Worm (Caenorhabditis elegans): Measurements from ENCODE around the gene abt-4.

Gene abt-4

ce11 chrV:346005-346404, 15.5 kb upstream of the abt-4 start:
- no peak for TF ChIP-seq elt-1 (tag; optimal IDR thresholded peaks at IDR 0.05; ENCODE audit: borderline replicate concordance, insufficient read depth)
- TF ChIP-seq nhr-2 (tag; optimal IDR thresholded peaks at IDR 0.05): no peak
- TF ChIP-seq lsy-2 (tag; optimal IDR thresholded peaks at IDR 0.05): no peak
- no peak for TF ChIP-seq hlh-1 (tag; optimal IDR thresholded peaks at IDR 0.05)
- no peak for TF ChIP-seq blmp-1 (tag; optimal IDR thresholded peaks at IDR 0.05)
- TF ChIP-seq elt-3 (tag; optimal IDR thresholded peaks at IDR 0.05): no peak
- no peak for TF ChIP-seq nhr-237 (tag; optimal IDR thresholded peaks at IDR 0.05)
- no peak for TF ChIP-seq mab-5 (tag; optimal IDR thresholded peaks at IDR 0.05)
- no peak for TF ChIP-seq zip-8 (tag; optimal IDR thresholded peaks at IDR 0.05)
- TF ChIP-seq cnd-1 (tag; optimal IDR thresholded peaks at IDR 0.05): no peak
- no peak for TF ChIP-seq unc-39 (tag; optimal IDR thresholded peaks at IDR 0.05)

- TF ChIP-seq ham-2 (GFP tag; optimal IDR thresholded peaks at IDR 0.05) (no peak), cnd-1 (tag; optimal IDR thresholded peaks at IDR 0.05) (no peak), nhr-12 (tag; optimal IDR thresholded peaks at IDR 0.05) (no peak), unc-62 (GFP tag; optimal IDR thresholded peaks at IDR 0.05) (no peak), unc-120 (tag; optimal IDR thresholded peaks at IDR 0.05; ENCODE audit: poor library complexity, severe bottlenecking) (no peak), bed-3 (GFP tag; optimal IDR thresholded peaks at IDR 0.05) (no peak), pha-4 (tag; optimal IDR thresholded peaks at IDR 0.05) (no peak), sem-2 (GFP tag; optimal IDR thresholded peaks at IDR 0.05) (no peak), nhr-28 (tag; optimal IDR thresholded peaks at IDR 0.05) (no peak), hlh-1 (tag; optimal IDR thresholded peaks at IDR 0.05) (no peak), nhr-76 (tag; optimal IDR thresholded peaks at IDR 0.05) (no peak), snpc-4 (tag; optimal IDR thresholded peaks at IDR 0.05) (no peak), elt-3 (tag; optimal IDR thresholded peaks at IDR 0.05) (no peak), drap-1 (GFP tag; optimal IDR thresholded peaks at IDR 0.05) (no peak), ceh-39 (tag; optimal IDR thresholded peaks at IDR 0.05) (no peak), ceh-83 (GFP tag; optimal IDR thresholded peaks at IDR 0.05) (no peak), flh-1 (GFP tag; optimal IDR thresholded peaks at IDR 0.05) (no peak), M03D4.4 (tag; optimal IDR thresholded peaks at IDR 0.05) (no peak), nhr-2 (tag; optimal IDR thresholded peaks at IDR 0.05) (no peak)
Observed at ce11 chrV:343546-343945, 13.0 kb upstream of the abt-4 start.

ce11 chrV:343128-343527, 12.6 kb upstream of the abt-4 start, which contains the start of gene wago-10:
wago-10 (plus strand) TSS chrV:343428.
- TF ChIP-seq bed-3 (GFP tag; optimal IDR thresholded peaks at IDR 0.05) (no peak), pha-4 (tag; optimal IDR thresholded peaks at IDR 0.05) (no peak), nhr-2 (tag; optimal IDR thresholded peaks at IDR 0.05) (no peak), snpc-4 (tag; optimal IDR thresholded peaks at IDR 0.05) (no peak), sem-2 (GFP tag; optimal IDR thresholded peaks at IDR 0.05) (no peak), ces-1 (GFP tag; optimal IDR thresholded peaks at IDR 0.05) (no peak), nhr-237 (tag; optimal IDR thresholded peaks at IDR 0.05) (no peak), ceh-39 (tag; optimal IDR thresholded peaks at IDR 0.05) (no peak), tbx-8 (GFP tag; optimal IDR thresholded peaks at IDR 0.05) (no peak), sptf-1 (tag; optimal IDR thresholded peaks at IDR 0.05) (no peak), unc-120 (tag; optimal IDR thresholded peaks at IDR 0.05; ENCODE audit: poor library complexity, severe bottlenecking) (no peak), elt-3 (tag; optimal IDR thresholded peaks at IDR 0.05) (no peak), ztf-11 (tag; optimal IDR thresholded peaks at IDR 0.05) (no peak), lsy-2 (tag; optimal IDR thresholded peaks at IDR 0.05) (no peak), nhr-76 (tag; optimal IDR thresholded peaks at IDR 0.05) (no peak), nhr-28 (tag; optimal IDR thresholded peaks at IDR 0.05) (no peak)

DNA sequence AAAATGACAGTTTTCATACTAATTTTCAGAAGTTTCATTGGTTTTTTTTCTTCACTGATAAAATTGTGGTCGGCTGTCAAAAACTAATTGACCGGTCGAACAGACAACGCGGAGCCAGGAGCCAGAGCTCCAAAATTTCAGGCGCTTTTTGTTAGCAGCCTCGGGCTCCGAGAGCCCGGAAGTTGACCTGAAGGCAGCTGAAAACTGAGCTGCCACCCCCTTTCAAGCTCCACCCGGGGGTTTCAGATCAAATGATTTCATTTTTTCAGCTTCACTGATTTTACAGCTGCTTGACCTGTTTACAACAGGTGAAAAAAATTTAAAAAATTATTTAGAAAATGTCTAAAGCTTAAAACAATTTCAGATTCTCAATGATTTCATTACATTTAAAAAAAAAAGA, 11.8 kb upstream of the abt-4 start:
- TF ChIP-seq flh-1 (GFP tag; optimal IDR thresholded peaks at IDR 0.05) (no peak), mab-5 (tag; optimal IDR thresholded peaks at IDR 0.05) (no peak), pha-4 (tag; optimal IDR thresholded peaks at IDR 0.05) (no peak), ces-1 (GFP tag; optimal IDR thresholded peaks at IDR 0.05) (no peak), lsy-2 (tag; optimal IDR thresholded peaks at IDR 0.05) (no peak), nhr-2 (tag; optimal IDR thresholded peaks at IDR 0.05) (no peak), nhr-237 (tag; optimal IDR thresholded peaks at IDR 0.05) (no peak), unc-39 (tag; optimal IDR thresholded peaks at IDR 0.05) (no peak), hlh-1 (tag; optimal IDR thresholded peaks at IDR 0.05) (no peak), blmp-1 (tag; optimal IDR thresholded peaks at IDR 0.05) (no peak), snpc-4 (tag; optimal IDR thresholded peaks at IDR 0.05) (no peak), lin-32 (GFP tag; optimal IDR thresholded peaks at IDR 0.05) (no peak), elt-3 (tag; optimal IDR thresholded peaks at IDR 0.05) (no peak), ceh-39 (tag; optimal IDR thresholded peaks at IDR 0.05) (no peak), sem-2 (GFP tag; optimal IDR thresholded peaks at IDR 0.05) (no peak), tbx-8 (GFP tag; optimal IDR thresholded peaks at IDR 0.05) (no peak)

ce11 chrV:336350-336749, 5.8 kb upstream of the abt-4 start, which contains the start of gene dmd-8:
dmd-8 (minus strand) TSS chrV:336450.
- TF ChIP-seq cnd-1 (tag; optimal IDR thresholded peaks at IDR 0.05) (no peak), nhr-12 (tag; optimal IDR thresholded peaks at IDR 0.05) (no peak), blmp-1 (tag; optimal IDR thresholded peaks at IDR 0.05) (no peak), unc-120 (tag; optimal IDR thresholded peaks at IDR 0.05; ENCODE audit: poor library complexity, severe bottlenecking) (no peak), sptf-1 (tag; optimal IDR thresholded peaks at IDR 0.05) (no peak), M03D4.4 (tag; optimal IDR thresholded peaks at IDR 0.05) (no peak), sem-2 (GFP tag; optimal IDR thresholded peaks at IDR 0.05) (no peak), elt-1 (tag; optimal IDR thresholded peaks at IDR 0.05; ENCODE audit: borderline replicate concordance, insufficient read depth) (no peak), ztf-11 (tag; optimal IDR thresholded peaks at IDR 0.05) (no peak), nhr-2 (tag; optimal IDR thresholded peaks at IDR 0.05) (no peak), lin-13 (tag; optimal IDR thresholded peaks at IDR 0.05) (no peak), drap-1 (GFP tag; optimal IDR thresholded peaks at IDR 0.05) (no peak), mep-1 (tag; optimal IDR thresholded peaks at IDR 0.05) (no peak), ceh-43 (GFP tag; optimal IDR thresholded peaks at IDR 0.05) (no peak), ham-2 (GFP tag; optimal IDR thresholded peaks at IDR 0.05) (no peak), nhr-237 (tag; optimal IDR thresholded peaks at IDR 0.05) (no peak), elt-3 (tag; optimal IDR thresholded peaks at IDR 0.05) (no peak), lsy-2 (tag; optimal IDR thresholded peaks at IDR 0.05) (no peak), tbx-8 (GFP tag; optimal IDR thresholded peaks at IDR 0.05) (no peak), lin-32 (GFP tag; optimal IDR thresholded peaks at IDR 0.05) (no peak)
